Fruit fly (Drosophila melanogaster) Kc167 (cell line): Measurements from ENCODE around the gene QIL1.

Experiments used
- Myc ChIP-seq: fragments of >200 bp; optimal IDR thresholded peaks from 2 replicates; lab custom pipeline; 2017; ENCODE audit warnings: missing external identifiers
- Sin3A ChIP-seq: fragments of >200 bp; optimal IDR thresholded peaks from 2 replicates; lab custom pipeline; 2018; ENCODE audit warnings: missing external identifiers
- h ChIP-seq: fragments of >200 bp; optimal IDR thresholded peaks from 3 replicates; lab custom pipeline; 2018; ENCODE audit warnings: missing external identifiers
- insv ChIP-seq: fragments of >200 bp; optimal IDR thresholded peaks from 3 replicates; lab custom pipeline; 2018; ENCODE audit warnings: missing external identifiers
- ttk ChIP-seq: sonication (Bioruptor generic); optimal IDR thresholded peaks from 2 replicates; lab custom pipeline; 2017; ENCODE audit warnings: missing external identifiers

DNA sequence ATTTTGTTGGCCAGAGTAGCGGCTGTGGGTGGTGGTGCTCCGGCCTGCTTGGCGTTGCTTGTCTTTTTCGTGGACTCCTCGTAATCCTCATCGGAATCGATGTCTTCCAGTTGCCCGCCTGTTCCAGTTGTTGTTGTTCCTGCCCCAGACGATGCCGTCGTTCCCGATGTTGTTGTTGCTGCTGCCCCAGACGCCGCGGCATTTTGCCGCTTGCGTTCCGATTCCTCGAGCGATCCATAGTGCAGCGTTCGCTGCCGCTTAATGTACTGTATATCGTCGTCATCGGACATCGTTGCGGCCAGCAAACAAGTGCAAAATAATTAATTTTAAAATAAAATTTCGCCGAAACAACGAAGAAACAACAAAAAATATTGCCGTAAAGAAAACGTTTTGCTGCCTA, 47.7 kb downstream of the QIL1 start:
- TF ChIP-seq ttk (lab: Kevin White, UChicago) (no peak), Myc (lab: Kevin White, UChicago) (no peak), h (no peak), Sin3A (lab: Kevin White, UChicago) (no peak), insv (lab: Kevin White, UChicago) (no peak)
